Worm (Caenorhabditis elegans) whole organism, L2 larva: ENCODE results near the gene wrt-1.

ENCODE experiments used
- Y55F3AM.14 ChIP-seq: fragments of 200-800 bp; sonication (Bioruptor generic); optimal IDR thresholded peaks from 2 replicates; lab custom pipeline; 2018; ENCODE audit warnings: mild to moderate bottlenecking, missing genetic modification characterization, missing compliant biosample characterization
- elt-3 ChIP-seq: sonication (generic microtip); optimal IDR thresholded peaks from 2 replicates; lab custom pipeline; 2017; ENCODE audit warnings: missing biosample characterization, missing genetic modification characterization
- fos-1 ChIP-seq: fragments of 150-350 bp; optimal IDR thresholded peaks from 2 replicates; lab custom pipeline; 2014; ENCODE audit warnings: missing biosample characterization, missing genetic modification characterization
- mdl-1 ChIP-seq, 2 experiments: fragments of 150-350 bp in 1 of 2; sonication (generic microtip) in 1 of 2; optimal IDR thresholded peaks; 2 replicates each; lab custom pipeline; 2017; ENCODE audit warnings: missing biosample characterization in 2 of 2, missing genetic modification characterization in 2 of 2
- unc-39 ChIP-seq: fragments of 150-350 bp; optimal IDR thresholded peaks from 2 replicates; lab custom pipeline; 2014; ENCODE audit warnings: missing biosample characterization, missing genetic modification characterization
- ztf-11 ChIP-seq: sonication (generic microtip); optimal IDR thresholded peaks from 2 replicates; lab custom pipeline; 2017; ENCODE audit warnings: missing biosample characterization, missing genetic modification characterization

- TF ChIP-seq ztf-11 (tag; lab: Kevin White, UChicago) (no peak), elt-3 (tag; lab: Kevin White, UChicago) (no peak), unc-39 (tag; lab: Kevin White, UChicago) (no peak), Y55F3AM.14 (GFP tag; lab: Kevin White, UChicago) (no peak), mdl-1 (tag; optimal IDR thresholded peaks at IDR 0.05; lab: Kevin White, UChicago) (no peak), fos-1 (tag; lab: Kevin White, UChicago) (no peak)
These were observed 30.0 kb downstream of the wrt-1 start for ce11 chrII:7560844-7561243.
